Fruit fly (Drosophila melanogaster) whole organism, embryonic: ENCODE data around the gene Moe.

Experiments
- Atf6 ChIP-seq: fragments of 200-800 bp; sonication (Bioruptor generic); IDR thresholded peaks from 2 replicates; pipeline ENCODE4 v1.3.6; 2022; ENCODE audit warnings: missing biosample characterization, missing genetic modification characterization
- CG11560 ChIP-seq: fragments of 200-800 bp; sonication (Bioruptor generic); IDR thresholded peaks from 3 replicates; pipeline ENCODE4 v1.3.6; 2022; ENCODE audit warnings: missing biosample characterization, missing genetic modification characterization
- CG11695 ChIP-seq: fragments of 200-800 bp; sonication (Bioruptor generic); IDR thresholded peaks from 3 replicates; pipeline ENCODE4 v1.3.6; 2022; ENCODE audit warnings: missing biosample characterization, missing genetic modification characterization
- CG1233 ChIP-seq: fragments of 200-800 bp; sonication (Bioruptor generic); optimal IDR thresholded peaks from 4 replicates; lab custom pipeline; 2018; ENCODE audit warnings: missing biosample characterization, mild to moderate bottlenecking, missing genetic modification characterization
- CG12659 ChIP-seq: fragments of 200-800 bp; sonication (Bioruptor generic); optimal IDR thresholded peaks from 3 replicates; lab custom pipeline; 2017; ENCODE audit warnings: mild to moderate bottlenecking, missing biosample characterization, missing genetic modification reagents, missing genetic modification characterization
- CG12942 ChIP-seq: fragments of 200-800 bp; sonication (Bioruptor generic); optimal IDR thresholded peaks from 3 replicates; lab custom pipeline; 2016; ENCODE audit warnings: missing biosample characterization, missing genetic modification characterization
- CG15479 ChIP-seq: fragments of 200-800 bp; sonication (Bioruptor generic); optimal IDR thresholded peaks from 3 replicates; lab custom pipeline; 2019; ENCODE audit warnings: missing biosample characterization, mild to moderate bottlenecking, missing genetic modification characterization, moderate library complexity
- CG1603 ChIP-seq: fragments of 200-800 bp; sonication (Bioruptor generic); optimal IDR thresholded peaks from 2 replicates; lab custom pipeline; 2019; ENCODE audit warnings: missing biosample characterization, mild to moderate bottlenecking, missing genetic modification characterization, moderate library complexity
- CG17359 ChIP-seq: fragments of 200-800 bp; sonication (Bioruptor generic); optimal IDR thresholded peaks from 3 replicates; lab custom pipeline; 2018; ENCODE audit warnings: missing biosample characterization, mild to moderate bottlenecking, missing genetic modification characterization, moderate library complexity
- CG17568 ChIP-seq: fragments of 200-800 bp; sonication (Bioruptor generic); optimal IDR thresholded peaks from 2 replicates; lab custom pipeline; 2018; ENCODE audit warnings: missing biosample characterization, mild to moderate bottlenecking, missing genetic modification characterization, moderate library complexity
- CG17829 ChIP-seq: fragments of 200-800 bp; optimal IDR thresholded peaks from 2 replicates; lab custom pipeline; 2019; ENCODE audit warnings: missing biosample characterization, mild to moderate bottlenecking, missing genetic modification characterization, moderate library complexity
- CG17912 ChIP-seq: fragments of 200-800 bp; sonication (Bioruptor generic); optimal IDR thresholded peaks from 2 replicates; lab custom pipeline; 2018; ENCODE audit warnings: missing biosample characterization, mild to moderate bottlenecking, missing genetic modification characterization
- CG2120 ChIP-seq: fragments of 200-800 bp; sonication (Bioruptor generic); optimal IDR thresholded peaks from 3 replicates; lab custom pipeline; 2016; ENCODE audit warnings: missing biosample characterization, missing genetic modification characterization
- CG30020 ChIP-seq: fragments of 200-800 bp; optimal IDR thresholded peaks from 2 replicates; lab custom pipeline; 2019; ENCODE audit warnings: missing biosample characterization, mild to moderate bottlenecking, missing genetic modification characterization, moderate library complexity
- CG31365 ChIP-seq: fragments of 200-800 bp; sonication (Bioruptor generic); optimal IDR thresholded peaks from 2 replicates; lab custom pipeline; 2018; ENCODE audit warnings: missing biosample characterization, mild to moderate bottlenecking, missing genetic modification characterization
- CG32767 ChIP-seq: fragments of 200-800 bp; sonication (Bioruptor generic); IDR thresholded peaks from 2 replicates; pipeline ENCODE4 v1.3.6; 2022; ENCODE audit warnings: missing biosample characterization, missing genetic modification characterization
- CG3281 ChIP-seq: fragments of 200-800 bp; sonication (Bioruptor generic); optimal IDR thresholded peaks from 3 replicates; lab custom pipeline; 2017; ENCODE audit warnings: missing biosample characterization, mild to moderate bottlenecking, missing genetic modification characterization
- CG34376 ChIP-seq: fragments of 200-800 bp; sonication (Bioruptor generic); optimal IDR thresholded peaks from 2 replicates; lab custom pipeline; 2018; ENCODE audit warnings: missing biosample characterization, mild to moderate bottlenecking, missing genetic modification characterization
- CG3838 ChIP-seq: fragments of 200-800 bp; sonication (Bioruptor generic); optimal IDR thresholded peaks from 3 replicates; lab custom pipeline; 2016; ENCODE audit warnings: missing biosample characterization, missing genetic modification characterization
- CG3847 ChIP-seq: fragments of 200-800 bp; sonication (Bioruptor generic); IDR thresholded peaks from 2 replicates; pipeline ENCODE4 v1.3.6; 2022; ENCODE audit warnings: missing biosample characterization, missing genetic modification characterization
- CG4707 ChIP-seq: fragments of 200-800 bp; sonication (Bioruptor generic); optimal IDR thresholded peaks from 2 replicates; lab custom pipeline; 2018; ENCODE audit warnings: missing biosample characterization, mild to moderate bottlenecking, missing genetic modification characterization, moderate library complexity
- CG5953 ChIP-seq: fragments of 200-800 bp; sonication (Bioruptor generic); IDR thresholded peaks from 2 replicates; pipeline ENCODE4 v1.3.6; 2022; ENCODE audit warnings: missing biosample characterization, missing genetic modification characterization
- CG6765 ChIP-seq: fragments of 200-800 bp; sonication (Bioruptor generic); optimal IDR thresholded peaks from 3 replicates; lab custom pipeline; 2017; ENCODE audit warnings: missing biosample characterization, mild to moderate bottlenecking, missing genetic modification characterization
- CG9797 ChIP-seq: fragments of 200-800 bp; sonication (Bioruptor generic); optimal IDR thresholded peaks from 3 replicates; lab custom pipeline; 2018; ENCODE audit warnings: missing biosample characterization, mild to moderate bottlenecking, missing genetic modification characterization
- Dbx ChIP-seq: fragments of 200-800 bp; sonication (Bioruptor generic); IDR thresholded peaks from 3 replicates; pipeline ENCODE4 v1.3.6; 2022; ENCODE audit warnings: missing biosample characterization, missing genetic modification characterization
- GATAe ChIP-seq: fragments of 200-800 bp; sonication (Bioruptor generic); conservative IDR thresholded peaks from 2 replicates; pipeline ENCODE4 v1.3.6; 2022; ENCODE audit warnings: missing biosample characterization, missing genetic modification characterization
- HLH4C ChIP-seq: fragments of 200-800 bp; sonication (Bioruptor generic); IDR thresholded peaks from 3 replicates; pipeline ENCODE4 v1.3.6; 2022; ENCODE audit warnings: missing biosample characterization, missing genetic modification characterization; ENCODE audit not compliant: partially characterized antibody
- Hmx ChIP-seq: fragments of 200-800 bp; sonication (Bioruptor generic); optimal IDR thresholded peaks from 2 replicates; lab custom pipeline; 2016; ENCODE audit warnings: missing biosample characterization, missing genetic modification characterization
- Myb ChIP-seq: fragments of 200-800 bp; sonication (Bioruptor generic); optimal IDR thresholded peaks from 2 replicates; lab custom pipeline; 2016; ENCODE audit warnings: missing biosample characterization, missing genetic modification characterization
- PHDP ChIP-seq: fragments of 200-800 bp; sonication (Bioruptor generic); optimal IDR thresholded peaks from 3 replicates; lab custom pipeline; 2018; ENCODE audit warnings: missing biosample characterization, mild to moderate bottlenecking, missing genetic modification characterization, moderate library complexity
- Sry-β ChIP-seq: fragments of 200-800 bp; sonication (Bioruptor generic); optimal IDR thresholded peaks from 2 replicates; lab custom pipeline; 2018; ENCODE audit warnings: missing biosample characterization, mild to moderate bottlenecking, missing genetic modification characterization, moderate library complexity
- Vsx1 ChIP-seq: fragments of 200-800 bp; sonication (Bioruptor generic); optimal IDR thresholded peaks from 2 replicates; lab custom pipeline; 2017; ENCODE audit warnings: missing biosample characterization, mild to moderate bottlenecking, missing genetic modification characterization, missing genetic modification reagents
- cad ChIP-seq: fragments of >200 bp; optimal IDR thresholded peaks from 2 replicates; lab custom pipeline; 2017; ENCODE audit warnings: missing biosample characterization, missing genetic modification characterization
- chm ChIP-seq: fragments of 200-800 bp; sonication (Bioruptor generic); IDR thresholded peaks from 2 replicates; pipeline ENCODE4 v1.3.6; 2022; ENCODE audit warnings: missing biosample characterization, missing genetic modification characterization
- corto ChIP-seq: fragments of 200-800 bp; sonication (Bioruptor generic); optimal IDR thresholded peaks from 2 replicates; lab custom pipeline; 2016; ENCODE audit warnings: missing biosample characterization, mild to moderate bottlenecking, missing genetic modification characterization, moderate library complexity
- crol ChIP-seq: fragments of 200-800 bp; sonication (Bioruptor generic); IDR thresholded peaks from 2 replicates; pipeline ENCODE4 v1.3.6; 2022; ENCODE audit warnings: missing biosample characterization, missing genetic modification characterization
- dan ChIP-seq: fragments of 200-800 bp; sonication (Bioruptor generic); IDR thresholded peaks from 2 replicates; pipeline ENCODE4 v1.3.6; 2022; ENCODE audit warnings: missing biosample characterization, missing genetic modification characterization
- disco-r ChIP-seq: fragments of 200-800 bp; sonication (Bioruptor generic); optimal IDR thresholded peaks from 2 replicates; lab custom pipeline; 2016; ENCODE audit warnings: missing biosample characterization, missing genetic modification characterization
- dmrt99B ChIP-seq: fragments of 200-800 bp; sonication (Bioruptor generic); optimal IDR thresholded peaks from 2 replicates; lab custom pipeline; 2018; ENCODE audit warnings: missing biosample characterization, mild to moderate bottlenecking, missing genetic modification characterization, moderate library complexity
- dysf ChIP-seq: fragments of 200-800 bp; sonication (Bioruptor generic); IDR thresholded peaks from 3 replicates; pipeline ENCODE4 v1.3.6; 2022; ENCODE audit warnings: missing biosample characterization, missing genetic modification characterization
- exex ChIP-seq: fragments of 200-800 bp; sonication (Bioruptor generic); optimal IDR thresholded peaks from 4 replicates; lab custom pipeline; 2018; ENCODE audit warnings: missing biosample characterization, mild to moderate bottlenecking, missing genetic modification characterization, moderate library complexity
- fu2 ChIP-seq: fragments of 200-800 bp; sonication (Bioruptor generic); optimal IDR thresholded peaks from 2 replicates; lab custom pipeline; 2016; ENCODE audit warnings: missing biosample characterization, missing genetic modification characterization
- insv ChIP-seq, 2 experiments: fragments of 200-800 bp; sonication (Bioruptor generic); optimal IDR thresholded peaks; 3 replicates each; lab custom pipeline; 2016 to 2018; ENCODE audit warnings: missing biosample characterization in 2 of 2, missing genetic modification characterization in 2 of 2
- pfk ChIP-seq: fragments of 200-800 bp; sonication (Bioruptor generic); optimal IDR thresholded peaks from 2 replicates; lab custom pipeline; 2018; ENCODE audit warnings: missing biosample characterization, mild to moderate bottlenecking, missing genetic modification characterization, moderate library complexity
- scrt ChIP-seq: fragments of 200-800 bp; sonication (Bioruptor generic); optimal IDR thresholded peaks from 2 replicates; lab custom pipeline; 2018; ENCODE audit warnings: missing biosample characterization, mild to moderate bottlenecking, missing genetic modification characterization, moderate library complexity
- sob ChIP-seq: fragments of 200-800 bp; sonication (Bioruptor generic); IDR thresholded peaks from 2 replicates; pipeline ENCODE4 v1.3.6; 2022; ENCODE audit warnings: missing biosample characterization, missing genetic modification characterization
- tap ChIP-seq: fragments of 200-800 bp; optimal IDR thresholded peaks from 3 replicates; lab custom pipeline; 2019; ENCODE audit warnings: missing biosample characterization, mild to moderate bottlenecking, missing genetic modification characterization, moderate library complexity
- tna ChIP-seq: fragments of 200-800 bp; sonication (Bioruptor generic); IDR thresholded peaks from 2 replicates; pipeline ENCODE4 v1.3.6; 2022; ENCODE audit warnings: missing biosample characterization, missing genetic modification characterization; ENCODE audit not compliant: partially characterized antibody
- toy ChIP-seq: fragments of 200-800 bp; sonication (Bioruptor generic); IDR thresholded peaks from 2 replicates; pipeline ENCODE4 v1.3.6; 2022; ENCODE audit warnings: missing biosample characterization, missing genetic modification characterization
- z ChIP-seq: fragments of 200-800 bp; sonication (Bioruptor generic); IDR thresholded peaks from 3 replicates; pipeline ENCODE4 v1.3.6; 2022; ENCODE audit warnings: missing biosample characterization, missing genetic modification characterization

Gene Moe

dm6 chrX:8894315-8895017 is 3.7 kb downstream of the Moe start (continued):
- TF ChIP-seq dmrt99B (tag; lab: Kevin White, UChicago) (peak; percentile 90), chm (GFP tag; lab: Robert Waterston, UW) (no peak), disco-r (GFP tag; lab: Kevin White, UChicago) (no peak), CG17568 (GFP tag; lab: Kevin White, UChicago) (peak; percentile 61), CG1233 (peak; percentile 62), Sry-β (GFP tag; lab: Kevin White, UChicago) (no peak), CG31365 (tag; lab: Kevin White, UChicago) (peak; percentile 37), CG6765 (GFP tag; lab: Kevin White, UChicago) (no peak), crol (no peak), CG12659 (GFP tag; lab: Kevin White, UChicago) (peak; percentile 66), CG9797 (peak; percentile 7), CG17359 (tag; lab: Kevin White, UChicago) (peak; percentile 92), toy (GFP tag; lab: Robert Waterston, UW) (no peak), GATAe (no peak), Vsx1 (GFP tag; lab: Kevin White, UChicago) (peak; percentile 74), CG1603 (tag; lab: Kevin White, UChicago) (peak; percentile 64), Dbx (GFP tag; lab: Robert Waterston, UW) (peak; percentile 57; the same call in 1 of the 3 replicates), tap (tag; lab: Kevin White, UChicago) (peak; percentile 66), CG11695 (peak; percentile 53; the same call in 1 of the 3 replicates), CG3847 (GFP tag; lab: Robert Waterston, UW) (no peak), corto (GFP tag; lab: Kevin White, UChicago) (peak; percentile 16), pfk (GFP tag; lab: Kevin White, UChicago) (no peak), CG11560 (tag; lab: Robert Waterston, UW) (no peak), CG30020 (tag; lab: Kevin White, UChicago) (peak; percentile 19), CG3281 (GFP tag; lab: Kevin White, UChicago) (peak; percentile 62), CG17912 (GFP tag; lab: Kevin White, UChicago) (no peak), HLH4C (no peak), Atf6 (GFP tag; lab: Robert Waterston, UW) (peak; percentile 71), CG34376 (GFP tag; lab: Kevin White, UChicago) (no peak), PHDP (tag; lab: Kevin White, UChicago) (peak; percentile 87), Myb (peak; percentile 20), fu2 (GFP tag; lab: Kevin White, UChicago) (no peak), CG32767 (GFP tag; lab: Robert Waterston, UW) (peak; percentile 63; the same call in 1 of the 2 replicates), CG3838 (GFP tag; lab: Kevin White, UChicago) (peak; percentile 30), dysf (peak; percentile 73), Hmx (GFP tag; lab: Kevin White, UChicago) (peak; percentile 33), insv (GFP tag; optimal IDR thresholded peaks at IDR 0.05; lab: Kevin White, UChicago) (no peak), z (GFP tag; lab: Robert Waterston, UW) (peak; percentile 62; the same call in 1 of the 3 replicates), CG12942 (GFP tag; lab: Kevin White, UChicago) (peak; percentile 62), dan (GFP tag; lab: Robert Waterston, UW) (no peak), CG4707 (peak; percentile 72), scrt (peak; percentile 74), CG15479 (GFP tag; lab: Kevin White, UChicago) (no peak), CG17829 (tag; lab: Kevin White, UChicago) (peak; percentile 78), sob (peak; percentile 67), CG5953 (GFP tag; lab: Robert Waterston, UW) (peak; percentile 66), exex (tag; lab: Kevin White, UChicago) (peak; percentile 7), tna (no peak), cad (no peak), CG2120 (GFP tag; lab: Kevin White, UChicago) (peak; percentile 67)
